Worm (Caenorhabditis elegans) whole organism, L4 larva: ENCODE data around the gene Y11D7A.8.

Source experiments
- F26F4.8 ChIP-seq: fragments of 200-800 bp; sonication (Bioruptor generic); conservative IDR thresholded peaks from 2 replicates; pipeline ENCODE4 v1.3.6; 2022; ENCODE audit warnings: missing genetic modification characterization, missing compliant biosample characterization
- F37D6.2 ChIP-seq: sonication (generic microtip); optimal IDR thresholded peaks from 2 replicates; lab custom pipeline; 2016; ENCODE audit warnings: mild to moderate bottlenecking, missing genetic modification characterization, missing compliant biosample characterization
- F49E8.2 ChIP-seq: sonication (generic microtip); optimal IDR thresholded peaks from 2 replicates; lab custom pipeline; 2016; ENCODE audit warnings: missing compliant biosample characterization, mild to moderate bottlenecking, missing genetic modification characterization, borderline replicate concordance
- T20F7.1 ChIP-seq: fragments of 200-800 bp; sonication (Bioruptor generic); optimal IDR thresholded peaks from 2 replicates; lab custom pipeline; 2018; ENCODE audit warnings: mild to moderate bottlenecking, missing genetic modification characterization, missing compliant biosample characterization
- T26A8.4 ChIP-seq: fragments of 200-800 bp; sonication (Bioruptor generic); IDR thresholded peaks from 2 replicates; pipeline ENCODE4 v1.3.6; 2022; ENCODE audit warnings: missing genetic modification characterization, missing compliant biosample characterization
- Y105C5A.15 ChIP-seq: fragments of 200-800 bp; sonication (Bioruptor generic); IDR thresholded peaks from 2 replicates; pipeline ENCODE4 v1.3.6; 2022; ENCODE audit warnings: missing genetic modification characterization, missing compliant biosample characterization
- Y48G9A.11 ChIP-seq: fragments of 200-800 bp; sonication (Bioruptor generic); IDR thresholded peaks from 2 replicates; pipeline ENCODE4 v1.3.6; 2022; ENCODE audit warnings: missing genetic modification reagents, missing genetic modification characterization, missing compliant biosample characterization
- aha-1 ChIP-seq: fragments of 150-350 bp; peaks from one replicate; lab custom pipeline; 2014; ENCODE audit warnings: missing biosample characterization, missing genetic modification characterization
- attf-4 ChIP-seq: sonication (generic microtip); optimal IDR thresholded peaks from 3 replicates; lab custom pipeline; 2017; ENCODE audit warnings: missing biosample characterization, missing genetic modification characterization
- ceh-28 ChIP-seq: fragments of 150-350 bp; optimal IDR thresholded peaks from 2 replicates; lab custom pipeline; 2014; ENCODE audit warnings: missing biosample characterization, missing genetic modification reagents, missing genetic modification characterization
- ceh-44 ChIP-seq: fragments of 200-800 bp; sonication (Bioruptor generic); IDR thresholded peaks from 2 replicates; pipeline ENCODE4 v1.3.6; 2022; ENCODE audit warnings: missing genetic modification reagents, missing genetic modification characterization, missing compliant biosample characterization
- ceh-82 ChIP-seq: sonication (generic microtip); optimal IDR thresholded peaks from 2 replicates; lab custom pipeline; 2017; ENCODE audit warnings: missing biosample characterization, missing genetic modification characterization
- ctbp-1 ChIP-seq: fragments of 200-800 bp; sonication (Bioruptor generic); IDR thresholded peaks from 2 replicates; pipeline ENCODE4 v1.3.6; 2022; ENCODE audit warnings: missing genetic modification reagents, missing genetic modification characterization, missing compliant biosample characterization
- daf-16 ChIP-seq, 3 experiments: sonication (generic microtip); optimal IDR thresholded peaks; 2 replicates each; lab custom pipeline; 2016 to 2017; ENCODE audit warnings: missing genetic modification characterization in 3 of 3, missing genetic modification reagents in 3 of 3, mild to moderate bottlenecking in 2 of 3, missing compliant biosample characterization in 2 of 3, missing biosample characterization in 1 of 3, moderate library complexity in 1 of 3
- daf-19 ChIP-seq: fragments of 200-800 bp; sonication (Bioruptor generic); conservative IDR thresholded peaks from 2 replicates; pipeline ENCODE4 v1.3.6; 2022; ENCODE audit warnings: missing genetic modification characterization, missing compliant biosample characterization
- dmd-6 ChIP-seq: fragments of 200-800 bp; sonication (Bioruptor generic); IDR thresholded peaks from 2 replicates; pipeline ENCODE4 v1.3.6; 2022; ENCODE audit warnings: missing genetic modification reagents, missing genetic modification characterization, missing compliant biosample characterization
- dpl-1 ChIP-seq: fragments of 150-350 bp; optimal IDR thresholded peaks from 2 replicates; lab custom pipeline; 2014; ENCODE audit warnings: missing biosample characterization, missing genetic modification reagents, missing genetic modification characterization
- hif-1 ChIP-seq, 2 experiments: sonication (generic microtip); optimal IDR thresholded peaks; 2 replicates each; lab custom pipeline; 2016 to 2017; ENCODE audit warnings: missing compliant biosample characterization in 2 of 2, missing genetic modification characterization in 2 of 2, missing genetic modification reagents in 2 of 2, missing genotype in 2 of 2, mild to moderate bottlenecking in 1 of 2
- hlh-30 ChIP-seq: sonication (generic microtip); optimal IDR thresholded peaks from 2 replicates; lab custom pipeline; 2017; ENCODE audit warnings: antibody characterized with exemption, mild to moderate bottlenecking, missing genetic modification characterization, missing compliant biosample characterization; ENCODE audit not compliant: insufficient read depth
- hmg-1.1 ChIP-seq: fragments of 200-800 bp; sonication (Bioruptor generic); IDR thresholded peaks from 2 replicates; pipeline ENCODE4 v1.3.6; 2022; ENCODE audit warnings: missing genetic modification reagents, missing genetic modification characterization, missing compliant biosample characterization
- lin-39 ChIP-seq: fragments of 150-350 bp; optimal IDR thresholded peaks from 2 replicates; lab custom pipeline; 2014; ENCODE audit warnings: missing biosample characterization, missing genetic modification reagents, missing genetic modification characterization
- madf-9 ChIP-seq: fragments of 200-800 bp; sonication (Bioruptor generic); conservative IDR thresholded peaks from 2 replicates; pipeline ENCODE4 v1.3.6; 2022; ENCODE audit warnings: missing genetic modification reagents, missing genetic modification characterization, missing compliant biosample characterization
- mdl-1 ChIP-seq, 2 experiments: fragments of 150-350 bp in 1 of 2; sonication (generic microtip) in 1 of 2; optimal IDR thresholded peaks; 2 replicates each; lab custom pipeline; 2014 to 2017; ENCODE audit warnings: missing biosample characterization in 2 of 2, missing genetic modification characterization in 2 of 2
- mep-1 ChIP-seq: fragments of 150-350 bp; sonication (generic microtip); optimal IDR thresholded peaks from 3 replicates; lab custom pipeline; 2014; ENCODE audit warnings: missing biosample characterization, missing genetic modification characterization
- mes-2 ChIP-seq: sonication (generic microtip); optimal IDR thresholded peaks from 2 replicates; lab custom pipeline; 2016; ENCODE audit warnings: missing genotype, mild to moderate bottlenecking, missing genetic modification characterization, missing compliant biosample characterization; ENCODE audit not compliant: poor library complexity, severe bottlenecking
- nhr-237 ChIP-seq: sonication (generic microtip); optimal IDR thresholded peaks from 2 replicates; lab custom pipeline; 2017; ENCODE audit warnings: missing biosample characterization, missing genetic modification characterization
- nhr-41 ChIP-seq: fragments of 200-800 bp; sonication (Bioruptor generic); IDR thresholded peaks from 2 replicates; pipeline ENCODE4 v1.3.6; 2022; ENCODE audit warnings: missing genetic modification reagents, missing genetic modification characterization, missing compliant biosample characterization
- nhr-48 ChIP-seq: sonication (generic microtip); optimal IDR thresholded peaks from 2 replicates; lab custom pipeline; 2016; ENCODE audit warnings: mild to moderate bottlenecking, missing genetic modification characterization, missing compliant biosample characterization
- set-16 ChIP-seq: fragments of 200-800 bp; sonication (Bioruptor generic); IDR thresholded peaks from 2 replicates; pipeline ENCODE4 v1.3.6; 2022; ENCODE audit warnings: missing genetic modification reagents, missing genetic modification characterization, missing compliant biosample characterization
- snpc-1.2 ChIP-seq: fragments of 200-800 bp; sonication (Bioruptor generic); IDR thresholded peaks from 2 replicates; pipeline ENCODE4 v1.3.6; 2022; ENCODE audit warnings: missing genetic modification reagents, missing genetic modification characterization, missing compliant biosample characterization
- unc-130 ChIP-seq: sonication (generic microtip); optimal IDR thresholded peaks from 2 replicates; lab custom pipeline; 2016; ENCODE audit warnings: missing genetic modification reagents, missing genetic modification characterization, missing compliant biosample characterization
- unc-39 ChIP-seq: sonication (generic microtip); optimal IDR thresholded peaks from 2 replicates; lab custom pipeline; 2017; ENCODE audit warnings: missing biosample characterization, missing genetic modification characterization
- unc-62 ChIP-seq, 3 experiments: fragments of 150-350 bp in 1 of 3; sonication (generic microtip); optimal IDR thresholded peaks in 2 of 3; peaks in 1 of 3; 1 replicate in 1 of 3; 2 replicates in 2 of 3; lab custom pipeline; 2014 to 2017; ENCODE audit warnings: missing biosample characterization in 3 of 3, missing genetic modification characterization in 3 of 3, missing genetic modification reagents in 3 of 3, missing genotype in 1 of 3
- zfp-2 ChIP-seq: sonication (generic microtip); optimal IDR thresholded peaks from 2 replicates; lab custom pipeline; 2016; ENCODE audit warnings: mild to moderate bottlenecking, missing genetic modification characterization, missing compliant biosample characterization
- zip-11 ChIP-seq: fragments of 200-800 bp; sonication (Bioruptor generic); IDR thresholded peaks from 2 replicates; pipeline ENCODE4 v1.3.6; 2022; ENCODE audit warnings: missing genetic modification characterization, missing compliant biosample characterization

Gene Y11D7A.8

DNA sequence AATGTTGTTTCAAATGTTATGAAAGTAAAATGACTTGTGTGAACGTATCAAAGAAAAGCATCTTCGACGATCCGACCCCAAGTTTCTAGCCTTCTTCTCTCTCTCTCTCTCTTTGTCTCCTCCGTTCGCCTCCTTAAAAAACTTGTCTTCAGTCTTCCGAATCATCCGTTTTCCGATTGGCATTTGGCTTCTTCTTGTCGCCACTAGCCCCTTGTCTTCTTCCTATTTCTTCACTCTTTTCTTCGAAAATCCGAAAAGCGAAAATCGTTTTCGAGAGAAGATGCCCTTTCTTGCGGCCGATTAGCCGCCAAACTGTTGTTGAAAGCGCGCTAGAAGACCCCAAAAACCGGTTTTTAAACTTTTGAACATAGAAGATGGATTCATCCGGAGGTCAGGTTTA lies 7.4 kb downstream of the Y11D7A.8 start (continued):
- TF ChIP-seq daf-16 (GFP tag; optimal IDR thresholded peaks at IDR 0.05; lab: Kevin White, UChicago) (no peak), daf-16 (tag; optimal IDR thresholded peaks at IDR 0.05; lab: Kevin White, UChicago) (no peak), Y48G9A.11 (no peak), Y105C5A.15 (GFP tag; lab: Robert Waterston, UW) (no peak), attf-4 (no peak), unc-130 (GFP tag; lab: Kevin White, UChicago) (no peak), F49E8.2 (tag; lab: Kevin White, UChicago) (no peak), F37D6.2 (tag; lab: Kevin White, UChicago) (no peak), aha-1 (tag; lab: Kevin White, UChicago) (no peak), T26A8.4 (no peak)

DNA sequence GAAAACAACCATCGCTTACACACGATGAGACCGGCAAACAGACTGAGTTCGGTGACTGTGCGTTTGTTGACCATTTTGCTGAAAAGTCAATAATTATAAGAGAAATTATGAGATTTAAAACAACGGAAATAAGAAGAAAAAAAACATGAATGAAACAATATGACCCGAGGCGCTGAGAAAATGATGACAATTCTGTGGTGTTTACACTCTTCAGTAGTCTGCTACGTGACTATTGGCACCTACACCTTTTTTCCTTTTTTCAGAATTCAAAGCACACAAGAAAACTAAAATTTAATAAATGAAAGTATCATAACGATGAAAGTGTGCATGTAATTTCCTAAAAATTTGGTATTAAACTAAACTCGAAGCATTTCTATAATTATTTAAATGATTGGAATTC lies 8.5 kb downstream of the Y11D7A.8 start, which contains the start of gene Y11D7A.10:
Y11D7A.10 (minus strand) TSS at position 82 of the 400 bp plus-strand sequence.
- TF ChIP-seq hlh-30 (tag; lab: Kevin White, UChicago) (peak; percentile 6), hif-1 (tag; optimal IDR thresholded peaks at IDR 0.05; lab: Kevin White, UChicago) (peak; percentile 72 to 89), set-16 (no peak), daf-16 (GFP tag; optimal IDR thresholded peaks at IDR 0.05; lab: Kevin White, UChicago) (no peak), daf-16 (tag; optimal IDR thresholded peaks at IDR 0.05; lab: Kevin White, UChicago) (peak; percentile 55), madf-9 (GFP tag; lab: Robert Waterston, UW) (no peak), aha-1 (tag; lab: Kevin White, UChicago) (peak; percentile 92)

DNA sequence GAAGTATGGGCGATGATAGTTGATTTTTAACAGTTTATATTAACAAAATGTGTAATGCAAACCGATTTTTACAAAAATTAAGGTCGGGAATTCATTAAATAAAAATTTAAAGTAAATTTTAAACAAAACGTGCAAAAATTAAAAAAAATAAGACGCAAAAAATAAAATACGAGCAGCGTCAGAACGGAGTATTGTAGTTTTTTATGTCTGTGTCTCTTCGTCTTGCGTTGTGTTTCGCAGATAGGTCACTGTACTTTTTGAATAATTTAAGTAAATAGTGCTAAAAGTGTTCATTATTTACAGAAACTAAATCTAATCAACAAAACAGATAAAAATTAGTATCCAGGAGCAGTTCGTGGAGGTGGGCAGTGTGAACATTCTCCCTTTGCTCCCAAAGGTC lies 9.2 kb downstream of the Y11D7A.8 start:
- TF ChIP-seq dpl-1 (GFP tag; lab: Kevin White, UChicago) (peak; percentile 24), F26F4.8 (GFP tag; lab: Robert Waterston, UW) (no peak), zip-11 (no peak), hmg-1.1 (GFP tag; lab: Robert Waterston, UW) (no peak), hif-1 (tag; optimal IDR thresholded peaks at IDR 0.05; lab: Kevin White, UChicago) (peak in 1 of 2 experiments; percentile 95), zfp-2 (no peak), dmd-6 (GFP tag; lab: Robert Waterston, UW) (no peak), T20F7.1 (GFP tag; lab: Kevin White, UChicago) (peak; percentile 94), nhr-237 (tag; lab: Kevin White, UChicago) (no peak), lin-39 (tag; lab: Kevin White, UChicago) (no peak), hlh-30 (tag; lab: Kevin White, UChicago) (no peak), unc-39 (tag; lab: Kevin White, UChicago) (no peak), ctbp-1 (GFP tag; lab: Robert Waterston, UW) (no peak), mes-2 (tag; lab: Kevin White, UChicago) (peak; percentile 10), ceh-28 (tag; lab: Kevin White, UChicago) (no peak), aha-1 (tag; lab: Kevin White, UChicago) (peak; percentile 83)

DNA sequence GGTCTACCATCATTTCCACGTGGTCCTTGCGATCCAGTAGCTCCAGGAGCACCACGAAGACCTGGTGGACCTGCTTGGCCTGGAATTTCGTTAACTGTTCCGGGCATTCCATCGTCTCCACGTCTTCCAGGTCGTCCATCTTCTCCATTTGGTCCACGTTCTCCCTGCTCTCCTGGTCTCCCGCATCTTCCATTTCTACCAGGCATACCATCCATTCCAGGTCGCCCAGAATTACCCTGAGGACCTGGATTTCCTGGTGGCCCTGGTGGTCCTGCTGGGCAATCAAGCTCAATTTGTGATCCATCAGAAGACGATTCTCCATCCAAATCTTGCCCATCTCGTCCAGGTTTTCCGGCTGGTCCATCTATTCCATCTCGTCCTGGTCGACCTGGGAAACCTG lies 9.6 kb downstream of the Y11D7A.8 start:
- TF ChIP-seq snpc-1.2, result peak; percentile 55; the same call in 1 of the 2 replicates
- peak; percentile 69 for TF ChIP-seq set-16
- TF ChIP-seq nhr-41 (GFP tag; lab: Robert Waterston, UW), result no peak

DNA sequence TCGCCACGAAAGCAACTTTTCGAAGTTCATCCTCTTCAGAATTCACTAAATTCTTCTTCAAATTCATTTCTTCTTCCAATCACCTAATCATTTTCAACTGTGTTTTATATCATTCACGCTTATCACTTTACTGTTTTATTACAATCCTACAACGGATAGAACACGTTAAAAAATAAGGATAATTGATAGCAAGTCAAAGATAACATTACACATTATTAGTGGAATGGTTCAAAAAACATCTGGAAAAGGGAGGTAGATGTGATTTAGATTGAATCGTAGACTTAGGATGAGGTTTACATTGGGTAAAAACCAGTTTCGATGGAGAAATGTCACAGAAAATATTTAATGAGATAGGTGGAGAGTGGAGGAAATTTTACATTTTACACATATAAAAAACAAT lies 10.5 kb downstream of the Y11D7A.8 start, which contains the start of gene col-120:
col-120 (minus strand) TSS at position 101 of the 400 bp plus-strand sequence.
- no peak for TF ChIP-seq mep-1 (tag; lab: Kevin White, UChicago)
- TF ChIP-seq ceh-44, result no peak
- no peak for TF ChIP-seq daf-19 (GFP tag; lab: Robert Waterston, UW)
- no peak for TF ChIP-seq ceh-82 (tag; lab: Kevin White, UChicago)
- no peak for TF ChIP-seq ctbp-1 (GFP tag; lab: Robert Waterston, UW)
- TF ChIP-seq nhr-48, result peak; percentile 22
- TF ChIP-seq mdl-1 (tag; optimal IDR thresholded peaks at IDR 0.05; lab: Kevin White, UChicago), result no peak
- TF ChIP-seq unc-62 (GFP tag; optimal IDR thresholded peaks at IDR 0.05 in 1 of 2; lab: Kevin White, UChicago), result peak in 1 of 2 experiments; percentile 55
- no peak for TF ChIP-seq unc-62 (tag; optimal IDR thresholded peaks at IDR 0.05; lab: Kevin White, UChicago)
